Fruit fly (Drosophila melanogaster): Measurements from ENCODE around the gene Axs.

DNA sequence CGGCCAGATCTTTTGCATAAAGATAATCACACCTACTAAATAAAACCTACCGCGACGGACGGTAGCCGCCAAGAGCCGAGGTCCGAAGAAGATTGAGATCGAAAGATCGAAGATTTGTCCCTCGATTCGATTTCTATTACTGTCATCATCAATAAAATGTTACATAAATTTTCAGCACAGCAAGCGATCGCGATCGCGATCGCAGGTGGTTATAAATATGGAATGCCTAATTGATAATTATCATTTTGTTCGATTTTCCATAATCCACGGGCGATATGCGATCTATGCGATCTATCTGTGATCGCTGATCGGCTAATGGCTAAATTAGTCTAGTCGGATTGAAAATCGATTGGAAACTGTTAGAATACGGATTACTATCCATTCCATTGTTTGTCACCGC is 49.5 kb upstream of the Axs start:
- no peak for TF ChIP-seq psq (optimal IDR thresholded peaks at IDR 0.05)
- TF ChIP-seq Sin3A (optimal IDR thresholded peaks at IDR 0.05) = no peak
- TF ChIP-seq ttk (optimal IDR thresholded peaks at IDR 0.05) = no peak
- TF ChIP-seq insv (optimal IDR thresholded peaks at IDR 0.05) = no peak
- TF ChIP-seq Myc (optimal IDR thresholded peaks at IDR 0.05) = no peak
- TF ChIP-seq h (optimal IDR thresholded peaks at IDR 0.05) = no peak

Data from Kc167 (cell line).